Fruit fly (Drosophila melanogaster): Measurements from ENCODE around the gene Vha13.

Vha13 gene

DNA sequence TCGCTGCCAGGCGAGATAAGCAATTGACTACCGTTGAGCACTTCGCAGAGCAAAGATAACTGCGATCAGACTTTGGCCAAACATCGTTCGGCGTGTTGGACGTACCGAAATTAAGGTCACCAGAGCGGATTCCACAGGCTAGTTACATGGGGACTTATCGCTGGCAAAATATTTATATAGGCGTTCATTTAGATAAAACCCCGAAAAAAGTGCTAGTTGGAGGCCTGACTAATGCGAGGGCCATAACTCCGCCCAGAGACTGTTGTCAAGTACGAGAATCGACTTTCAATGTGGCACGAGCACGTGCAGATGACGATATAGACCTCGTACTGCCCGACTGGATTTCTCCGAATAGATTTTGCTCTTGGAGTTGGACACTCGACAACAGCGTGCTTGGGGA is 24.3 kb downstream of the Vha13 start (continued):
- TF ChIP-seq CG2199 (GFP tag; IDR thresholded peaks at IDR 0.05) (0 out of 3 replicates have a peak, but pooled peaks have one; percentile 44), NFAT (GFP tag; IDR thresholded peaks at IDR 0.05) (no peak), CG9876 (GFP tag; optimal IDR thresholded peaks at IDR 0.05) (no peak), Dfd (GFP tag; optimal IDR thresholded peaks at IDR 0.05) (no peak), CG3995 (GFP tag; optimal IDR thresholded peaks at IDR 0.05) (no peak), CTCF (GFP tag; optimal IDR thresholded peaks at IDR 0.05) (no peak), chn (GFP tag; optimal IDR thresholded peaks at IDR 0.05) (no peak), CG16815 (GFP tag; optimal IDR thresholded peaks at IDR 0.05) (no peak), chif (GFP tag; optimal IDR thresholded peaks at IDR 0.05) (no peak), Deaf1 (tag; optimal IDR thresholded peaks at IDR 0.05) (peak; percentile 28), seq (GFP tag; IDR thresholded peaks at IDR 0.05) (0 out of 2 replicates have a peak, but pooled peaks have one; percentile 26), CG15269 (tag; optimal IDR thresholded peaks at IDR 0.05) (no peak), CG13296 (GFP tag; optimal IDR thresholded peaks at IDR 0.05) (no peak), CG12299 (tag; optimal IDR thresholded peaks at IDR 0.05) (no peak), sima (GFP tag; optimal IDR thresholded peaks at IDR 0.05) (no peak), Bdp1 (GFP tag; optimal IDR thresholded peaks at IDR 0.05) (no peak), exex (tag; optimal IDR thresholded peaks at IDR 0.05) (peak; percentile 61), onecut (GFP tag; IDR thresholded peaks at IDR 0.05) (no peak), Stat92E (GFP tag; optimal IDR thresholded peaks at IDR 0.05) (no peak), CG3281 (GFP tag; optimal IDR thresholded peaks at IDR 0.05) (peak; percentile 8), Med (GFP tag) (peak; percentile 80), sd (tag; optimal IDR thresholded peaks at IDR 0.05) (peak; percentile 86), stwl (tag; optimal IDR thresholded peaks at IDR 0.05) (no peak), Fer3 (tag; optimal IDR thresholded peaks at IDR 0.05) (no peak), ac (GFP tag; optimal IDR thresholded peaks at IDR 0.05) (no peak), hkb (optimal IDR thresholded peaks at IDR 0.05) (no peak), hkb (GFP tag; IDR thresholded peaks at IDR 0.05) (no peak), H2.0 (GFP tag; IDR thresholded peaks at IDR 0.05) (no peak), sug (tag; optimal IDR thresholded peaks at IDR 0.05) (peak; percentile 52), pros (GFP tag; optimal IDR thresholded peaks at IDR 0.05) (no peak), ERR (GFP tag; optimal IDR thresholded peaks at IDR 0.05) (no peak), stc (GFP tag; IDR thresholded peaks at IDR 0.05) (no peak), ind (GFP tag; optimal IDR thresholded peaks at IDR 0.05) (no peak), shn (GFP tag; optimal IDR thresholded peaks at IDR 0.05) (no peak), CG14860 (GFP tag; IDR thresholded peaks at IDR 0.05; ENCODE audit: partially characterized antibody) (no peak), CG8765 (GFP tag; IDR thresholded peaks at IDR 0.05) (no peak)

DNA sequence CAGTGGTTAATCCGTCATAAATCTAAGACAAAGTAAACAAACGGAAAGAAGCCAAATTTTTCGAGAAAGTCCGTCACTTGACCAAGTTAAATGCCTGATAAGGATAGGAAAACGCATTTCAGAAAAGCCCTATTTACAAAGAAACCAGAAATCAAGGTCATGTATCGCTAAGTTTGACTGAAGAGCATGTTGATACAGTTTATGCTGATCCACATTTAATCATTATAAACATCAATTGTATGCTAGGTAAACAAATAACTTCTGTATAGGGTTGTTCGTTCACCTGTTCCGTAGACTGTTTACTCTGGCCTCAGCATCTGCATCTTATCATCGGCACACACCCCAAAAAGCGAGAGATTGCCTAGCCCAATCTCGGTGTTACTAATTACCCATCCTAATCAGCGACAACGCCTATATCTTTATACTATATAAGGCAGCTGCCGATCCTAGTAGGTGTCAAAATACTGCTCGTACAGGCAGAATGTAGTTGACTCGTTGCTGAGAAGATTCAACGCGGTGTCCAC is 31.2 kb downstream of the Vha13 start, which contains the start of gene CG16727:
TSS of gene CG16727 (plus strand) at position 474 of the 524 bp plus-strand sequence.
- TF ChIP-seq CG6254 (GFP tag; optimal IDR thresholded peaks at IDR 0.05): no peak
- TF ChIP-seq CG18262 (tag; optimal IDR thresholded peaks at IDR 0.05): no peak
- peak; percentile 38 for TF ChIP-seq CG13424 (tag; optimal IDR thresholded peaks at IDR 0.05)
- peak; percentile 20 for TF ChIP-seq Asciz (GFP tag; optimal IDR thresholded peaks at IDR 0.05)
- TF ChIP-seq zen2 (GFP tag; IDR thresholded peaks at IDR 0.05; ENCODE audit: partially characterized antibody): no peak
- peak; percentile 4 for TF ChIP-seq CG12769 (tag; optimal IDR thresholded peaks at IDR 0.05)
- peak; percentile 52 for TF ChIP-seq CG18599 (GFP tag; optimal IDR thresholded peaks at IDR 0.05)
- TF ChIP-seq B-H2 (GFP tag; optimal IDR thresholded peaks at IDR 0.05): no peak
- peak; percentile 35 for TF ChIP-seq odd (GFP tag; optimal IDR thresholded peaks at IDR 0.05)
- peak; percentile 11 for TF ChIP-seq org-1 (GFP tag; optimal IDR thresholded peaks at IDR 0.05)
- TF ChIP-seq salm (tag; optimal IDR thresholded peaks at IDR 0.05): peak; percentile 6
- TF ChIP-seq CG3726 (GFP tag; IDR thresholded peaks at IDR 0.05): 0 out of 3 replicates have a peak, but pooled peaks have one; percentile 20
- TF ChIP-seq BtbVII (GFP tag; optimal IDR thresholded peaks at IDR 0.05): peak; percentile 30
- TF ChIP-seq CG15011 (GFP tag; optimal IDR thresholded peaks at IDR 0.05): peak; percentile 12
- TF ChIP-seq psq (GFP tag; optimal IDR thresholded peaks at IDR 0.05): no peak
- TF ChIP-seq Sry-δ (GFP tag; optimal IDR thresholded peaks at IDR 0.05): no peak
- TF ChIP-seq pho (GFP tag; optimal IDR thresholded peaks at IDR 0.05): no peak
- no peak for TF ChIP-seq CG8944 (GFP tag; optimal IDR thresholded peaks at IDR 0.05)
